Worm (Caenorhabditis elegans) whole organism, L3 larva: ENCODE measurements around the gene nbet-1.
"Not testable (repeated sequence)": the region's sequence is repeated elsewhere in the genome, so short reads cannot be mapped to it uniquely, and the experiment has no call there.

ENCODE experiments used
- elt-1 ChIP-seq: fragments of 150-350 bp; optimal IDR thresholded peaks from 2 replicates; lab custom pipeline; 2014; ENCODE audit warnings: missing biosample characterization, missing genetic modification characterization
- fkh-2 ChIP-seq: fragments of 150-350 bp; optimal IDR thresholded peaks from 2 replicates; lab custom pipeline; 2014; ENCODE audit warnings: missing biosample characterization, missing genetic modification reagents, missing genetic modification characterization
- nhr-25 ChIP-seq: sonication (generic microtip); optimal IDR thresholded peaks from 2 replicates; lab custom pipeline; 2017; ENCODE audit warnings: missing biosample characterization, missing genetic modification characterization

- not testable (repeated sequence) for TF ChIP-seq elt-1; fkh-2 (tag; lab: Kevin White, UChicago); nhr-25 (tag; lab: Kevin White, UChicago)
Observed at ce11 chrIV:5258385-5258784, 49.1 kb downstream of the nbet-1 start, which contains the start of gene ttbk-2.1.
